Worm (Caenorhabditis elegans): Measurements from ENCODE around the gene C44H4.8.

Gene C44H4.8

ce11 chrX:14628816-14629215, 33.9 kb downstream of the C44H4.8 start, which contains the start of gene F54E4.2:
Gene F54E4.2, minus strand, starts transcription at chrX:14628916.
- peak in 1 of 2 experiments; percentile 51 for TF ChIP-seq unc-62 (GFP tag; optimal IDR thresholded peaks at IDR 0.05 in 1 of 2)
- no peak for TF ChIP-seq unc-62 (tag; optimal IDR thresholded peaks at IDR 0.05)
- TF ChIP-seq ces-1 (GFP tag; optimal IDR thresholded peaks at IDR 0.05): no peak
- no peak for TF ChIP-seq unc-39 (tag; optimal IDR thresholded peaks at IDR 0.05)
- TF ChIP-seq spr-1 (tag; optimal IDR thresholded peaks at IDR 0.05): no peak

- TF ChIP-seq fkh-10 (GFP tag; optimal IDR thresholded peaks at IDR 0.05): peak; percentile 27
- peak in 1 of 2 experiments; percentile 98 for TF ChIP-seq unc-62 (GFP tag; optimal IDR thresholded peaks at IDR 0.05 in 1 of 2)
- no peak for TF ChIP-seq unc-62 (tag; optimal IDR thresholded peaks at IDR 0.05)
- TF ChIP-seq ZK337.2 (GFP tag; IDR thresholded peaks at IDR 0.05): no peak
These were observed 38.8 kb downstream of the C44H4.8 start for ce11 chrX:14633679-14634078.

ce11 chrX:14636157-14636556, 41.2 kb downstream of the C44H4.8 start, which contains the start of gene F54E4.3:
Gene F54E4.3, minus strand, starts transcription at chrX:14636421.
- TF ChIP-seq mxl-3 (GFP tag; optimal IDR thresholded peaks at IDR 0.05): no peak
- peak in 1 of 2 experiments; percentile 95 for TF ChIP-seq unc-62 (GFP tag; optimal IDR thresholded peaks at IDR 0.05 in 1 of 2)
- no peak for TF ChIP-seq unc-62 (tag; optimal IDR thresholded peaks at IDR 0.05)
- TF ChIP-seq lin-39 (tag; optimal IDR thresholded peaks at IDR 0.05): no peak

ce11 chrX:14636712-14637111, 41.8 kb downstream of the C44H4.8 start:
- 0 out of 2 replicates have a peak, but pooled peaks have one; percentile 44 for TF ChIP-seq hmg-1.1 (GFP tag; IDR thresholded peaks at IDR 0.05)
- TF ChIP-seq egl-43 (GFP tag; IDR thresholded peaks at IDR 0.05): peak; percentile 72; the same call in 1 of the 2 replicates
- TF ChIP-seq set-16 (GFP tag; IDR thresholded peaks at IDR 0.05): peak; percentile 86
- TF ChIP-seq dmd-6 (GFP tag; IDR thresholded peaks at IDR 0.05): 0 out of 2 replicates have a peak, but pooled peaks have one; percentile 14
- no peak for TF ChIP-seq ztf-7 (tag; optimal IDR thresholded peaks at IDR 0.05)
- no peak for TF ChIP-seq nhr-111 (GFP tag; optimal IDR thresholded peaks at IDR 0.05)
- peak; percentile 28 for TF ChIP-seq mep-1 (tag; optimal IDR thresholded peaks at IDR 0.05)
- TF ChIP-seq unc-62 (GFP tag; optimal IDR thresholded peaks at IDR 0.05 in 1 of 2): peak in 1 of 2 experiments; percentile 62
- no peak for TF ChIP-seq unc-62 (tag; optimal IDR thresholded peaks at IDR 0.05)
- no peak for TF ChIP-seq nhr-28 (tag; optimal IDR thresholded peaks at IDR 0.05)
- TF ChIP-seq ctbp-1 (GFP tag; IDR thresholded peaks at IDR 0.05): peak; percentile 68; the same call in 1 of the 2 replicates
- TF ChIP-seq hif-1 (tag; optimal IDR thresholded peaks at IDR 0.05): peak in 1 of 2 experiments; percentile 34
- peak; percentile 93 for TF ChIP-seq aha-1 (tag)
- TF ChIP-seq lsy-2 (tag; optimal IDR thresholded peaks at IDR 0.05): peak in 1 of 2 experiments; percentile 46

- TF ChIP-seq gei-8 (GFP tag; optimal IDR thresholded peaks at IDR 0.05) (no peak), mxl-2 (GFP tag; conservative IDR thresholded peaks at IDR 0.05) (no peak), snpc-4 (tag; optimal IDR thresholded peaks at IDR 0.05) (peak; percentile 26), egl-43 (GFP tag; IDR thresholded peaks at IDR 0.05) (0 out of 2 replicates have a peak, but pooled peaks have one; percentile 48), nhr-77 (tag; optimal IDR thresholded peaks at IDR 0.05) (no peak), zfp-2 (tag; optimal IDR thresholded peaks at IDR 0.05) (no peak), D1046.2 (GFP tag; IDR thresholded peaks at IDR 0.05) (0 out of 2 replicates have a peak, but pooled peaks have one; percentile 30), nhr-111 (GFP tag; optimal IDR thresholded peaks at IDR 0.05) (no peak)
These were observed 42.5 kb downstream of the C44H4.8 start for ce11 chrX:14637445-14637844.

ce11 chrX:14639941-14640340, 45.0 kb downstream of the C44H4.8 start:
- 0 out of 2 replicates have a peak, but pooled peaks have one; percentile 42 for TF ChIP-seq egl-43 (GFP tag; IDR thresholded peaks at IDR 0.05)
- peak; percentile 19 for TF ChIP-seq hlh-30 (tag; optimal IDR thresholded peaks at IDR 0.05; ENCODE audit: insufficient read depth)
- peak; percentile 71 for TF ChIP-seq mep-1 (tag; optimal IDR thresholded peaks at IDR 0.05)
- peak; percentile 24 for TF ChIP-seq hlh-11 (tag; optimal IDR thresholded peaks at IDR 0.05)
- TF ChIP-seq daf-16 (GFP tag; optimal IDR thresholded peaks at IDR 0.05): peak in 1 of 2 experiments; percentile 4
- no peak for TF ChIP-seq daf-16 (tag; optimal IDR thresholded peaks at IDR 0.05)
- TF ChIP-seq lsy-2 (tag; optimal IDR thresholded peaks at IDR 0.05): peak in 1 of 2 experiments; percentile 46
- peak; percentile 90 for TF ChIP-seq fkh-10 (GFP tag; optimal IDR thresholded peaks at IDR 0.05)
- 0 out of 2 replicates have a peak, but pooled peaks have one; percentile 8 for TF ChIP-seq dmd-6 (GFP tag; IDR thresholded peaks at IDR 0.05)
- peak; percentile 74 for TF ChIP-seq ctbp-1 (GFP tag; IDR thresholded peaks at IDR 0.05)
- peak in 1 of 2 experiments; percentile 31 for TF ChIP-seq hif-1 (tag; optimal IDR thresholded peaks at IDR 0.05)
- TF ChIP-seq F37D6.2 (tag; optimal IDR thresholded peaks at IDR 0.05): peak; percentile 58
- TF ChIP-seq nhr-11 (tag; optimal IDR thresholded peaks at IDR 0.05): peak; percentile 17
- TF ChIP-seq set-16 (GFP tag; IDR thresholded peaks at IDR 0.05): peak; percentile 67
- no peak for TF ChIP-seq T20F7.1 (GFP tag; optimal IDR thresholded peaks at IDR 0.05)
- no peak for TF ChIP-seq unc-62 (GFP tag; optimal IDR thresholded peaks at IDR 0.05 in 1 of 2)
- no peak for TF ChIP-seq unc-62 (tag; optimal IDR thresholded peaks at IDR 0.05)
- no peak for TF ChIP-seq pqm-1 (tag; optimal IDR thresholded peaks at IDR 0.05)
- peak; percentile 72 for TF ChIP-seq rbr-2 (tag; optimal IDR thresholded peaks at IDR 0.05)
- no peak for TF ChIP-seq nhr-41 (GFP tag; IDR thresholded peaks at IDR 0.05)
- TF ChIP-seq lin-13 (GFP tag; optimal IDR thresholded peaks at IDR 0.05): no peak
- TF ChIP-seq hmg-1.1 (GFP tag; IDR thresholded peaks at IDR 0.05): peak; percentile 64
